Worm (Caenorhabditis elegans) whole organism, L4 larva: ENCODE measurements around the gene try-3.

Experiments
- D1046.2 ChIP-seq: fragments of 200-800 bp; sonication (Bioruptor generic); IDR thresholded peaks from 2 replicates; pipeline ENCODE4 v1.3.6; 2022; ENCODE audit warnings: missing genetic modification characterization, missing compliant biosample characterization
- F10B5.3 ChIP-seq: sonication (generic microtip); optimal IDR thresholded peaks from 2 replicates; lab custom pipeline; 2016; ENCODE audit warnings: mild to moderate bottlenecking, missing genetic modification characterization, missing compliant biosample characterization
- F26F4.8 ChIP-seq: fragments of 200-800 bp; sonication (Bioruptor generic); conservative IDR thresholded peaks from 2 replicates; pipeline ENCODE4 v1.3.6; 2022; ENCODE audit warnings: missing genetic modification characterization, missing compliant biosample characterization
- F49E8.2 ChIP-seq: sonication (generic microtip); optimal IDR thresholded peaks from 2 replicates; lab custom pipeline; 2016; ENCODE audit warnings: missing compliant biosample characterization, mild to moderate bottlenecking, missing genetic modification characterization, borderline replicate concordance
- R02D3.7 ChIP-seq: fragments of 150-350 bp; sonication (generic microtip); optimal IDR thresholded peaks from 3 replicates; lab custom pipeline; 2014; ENCODE audit warnings: missing biosample characterization, missing genetic modification characterization
- Y105C5A.15 ChIP-seq: fragments of 200-800 bp; sonication (Bioruptor generic); IDR thresholded peaks from 2 replicates; pipeline ENCODE4 v1.3.6; 2022; ENCODE audit warnings: missing genetic modification characterization, missing compliant biosample characterization
- aha-1 ChIP-seq: fragments of 150-350 bp; peaks from one replicate; lab custom pipeline; 2014; ENCODE audit warnings: missing biosample characterization, missing genetic modification characterization
- aly-2 ChIP-seq: sonication (generic microtip); optimal IDR thresholded peaks from 2 replicates; lab custom pipeline; 2018; ENCODE audit warnings: missing biosample characterization, missing genetic modification characterization
- ama-1 ChIP-seq: fragments of 150-350 bp; optimal IDR thresholded peaks from 2 replicates; lab custom pipeline; 2014; ENCODE audit warnings: inconsistent platforms, mixed read lengths
- ceh-44 ChIP-seq: fragments of 200-800 bp; sonication (Bioruptor generic); IDR thresholded peaks from 2 replicates; pipeline ENCODE4 v1.3.6; 2022; ENCODE audit warnings: missing genetic modification reagents, missing genetic modification characterization, missing compliant biosample characterization
- ceh-82 ChIP-seq: sonication (generic microtip); optimal IDR thresholded peaks from 2 replicates; lab custom pipeline; 2017; ENCODE audit warnings: missing biosample characterization, missing genetic modification characterization
- ces-1 ChIP-seq: fragments of 150-350 bp; sonication (generic microtip); optimal IDR thresholded peaks from 4 replicates; lab custom pipeline; 2014; ENCODE audit warnings: missing biosample characterization, missing genetic modification reagents, missing genetic modification characterization
- duxl-1 ChIP-seq: sonication (generic microtip); optimal IDR thresholded peaks from 2 replicates; lab custom pipeline; 2016; ENCODE audit warnings: mild to moderate bottlenecking, missing genetic modification characterization, moderate library complexity, missing compliant biosample characterization; ENCODE audit not compliant: poor library complexity
- egl-27 ChIP-seq: sonication (generic microtip); optimal IDR thresholded peaks from 3 replicates; lab custom pipeline; 2017; ENCODE audit warnings: missing biosample characterization, missing genetic modification reagents, missing genetic modification characterization
- egl-43 ChIP-seq: fragments of 200-800 bp; sonication (Bioruptor generic); IDR thresholded peaks from 2 replicates; pipeline ENCODE4 v1.3.6; 2022; ENCODE audit warnings: missing genetic modification reagents, missing genetic modification characterization, missing compliant biosample characterization
- fkh-10 ChIP-seq: fragments of 150-350 bp; optimal IDR thresholded peaks from 2 replicates; lab custom pipeline; 2014; ENCODE audit warnings: missing biosample characterization, missing genetic modification reagents, missing genetic modification characterization
- hif-1 ChIP-seq, 2 experiments: sonication (generic microtip); optimal IDR thresholded peaks; 2 replicates each; lab custom pipeline; 2016 to 2017; ENCODE audit warnings: missing compliant biosample characterization in 2 of 2, missing genetic modification characterization in 2 of 2, missing genetic modification reagents in 2 of 2, missing genotype in 2 of 2, mild to moderate bottlenecking in 1 of 2
- jun-1 ChIP-seq: fragments of 150-350 bp; optimal IDR thresholded peaks from 2 replicates; lab custom pipeline; 2014; ENCODE audit warnings: missing biosample characterization, missing genetic modification reagents, missing genetic modification characterization
- lin-1 ChIP-seq: fragments of 200-800 bp; sonication (Bioruptor generic); IDR thresholded peaks from 2 replicates; pipeline ENCODE4 v1.3.6; 2022; ENCODE audit warnings: missing genetic modification reagents, missing genetic modification characterization, missing compliant biosample characterization
- lin-13 ChIP-seq: fragments of 150-350 bp; optimal IDR thresholded peaks from 2 replicates; lab custom pipeline; 2014; ENCODE audit warnings: missing biosample characterization, missing genetic modification reagents, missing genetic modification characterization
- lin-15B ChIP-seq: fragments of 150-350 bp; sonication (generic microtip); optimal IDR thresholded peaks from 3 replicates; lab custom pipeline; 2014; ENCODE audit warnings: missing biosample characterization, missing genetic modification characterization
- madf-9 ChIP-seq: fragments of 200-800 bp; sonication (Bioruptor generic); conservative IDR thresholded peaks from 2 replicates; pipeline ENCODE4 v1.3.6; 2022; ENCODE audit warnings: missing genetic modification reagents, missing genetic modification characterization, missing compliant biosample characterization
- mep-1 ChIP-seq: fragments of 150-350 bp; sonication (generic microtip); optimal IDR thresholded peaks from 3 replicates; lab custom pipeline; 2014; ENCODE audit warnings: missing biosample characterization, missing genetic modification characterization
- mxl-2 ChIP-seq: fragments of 200-800 bp; sonication (Bioruptor generic); conservative IDR thresholded peaks from 2 replicates; pipeline ENCODE4 v1.3.6; 2022; ENCODE audit warnings: missing genetic modification reagents, missing genetic modification characterization, missing compliant biosample characterization
- mxl-3 ChIP-seq: fragments of 200-800 bp; sonication (Bioruptor generic); optimal IDR thresholded peaks from 2 replicates; lab custom pipeline; 2018; ENCODE audit warnings: mild to moderate bottlenecking, missing genetic modification characterization, missing compliant biosample characterization
- nhr-237 ChIP-seq: sonication (generic microtip); optimal IDR thresholded peaks from 2 replicates; lab custom pipeline; 2017; ENCODE audit warnings: missing biosample characterization, missing genetic modification characterization
- nhr-28 ChIP-seq: fragments of 150-350 bp; optimal IDR thresholded peaks from 2 replicates; lab custom pipeline; 2014; ENCODE audit warnings: missing biosample characterization, missing genetic modification characterization
- nhr-41 ChIP-seq: fragments of 200-800 bp; sonication (Bioruptor generic); IDR thresholded peaks from 2 replicates; pipeline ENCODE4 v1.3.6; 2022; ENCODE audit warnings: missing genetic modification reagents, missing genetic modification characterization, missing compliant biosample characterization
- nhr-42 ChIP-seq: fragments of 200-800 bp; sonication (Bioruptor generic); IDR thresholded peaks from 2 replicates; pipeline ENCODE4 v1.3.6; 2022; ENCODE audit warnings: missing genetic modification characterization, missing compliant biosample characterization
- nhr-6 ChIP-seq: fragments of 150-350 bp; optimal IDR thresholded peaks from 2 replicates; lab custom pipeline; 2014; ENCODE audit warnings: missing biosample characterization, missing genetic modification characterization
- nhr-77 ChIP-seq: fragments of 150-350 bp; optimal IDR thresholded peaks from 2 replicates; lab custom pipeline; 2014; ENCODE audit warnings: missing biosample characterization, missing genetic modification characterization
- skn-1 ChIP-seq: fragments of 150-350 bp; optimal IDR thresholded peaks from 2 replicates; lab custom pipeline; 2014; ENCODE audit warnings: missing biosample characterization, missing genetic modification characterization
- snpc-1.2 ChIP-seq: fragments of 200-800 bp; sonication (Bioruptor generic); IDR thresholded peaks from 2 replicates; pipeline ENCODE4 v1.3.6; 2022; ENCODE audit warnings: missing genetic modification reagents, missing genetic modification characterization, missing compliant biosample characterization
- snpc-4 ChIP-seq: fragments of 150-350 bp; optimal IDR thresholded peaks from 2 replicates; lab custom pipeline; 2014; ENCODE audit warnings: missing biosample characterization, missing genetic modification characterization
- tra-1 ChIP-seq: fragments of 200-800 bp; sonication (Bioruptor generic); IDR thresholded peaks from 2 replicates; pipeline ENCODE4 v1.3.6; 2022; ENCODE audit warnings: missing genetic modification reagents, missing genetic modification characterization, missing compliant biosample characterization
- unc-62 ChIP-seq, 3 experiments: fragments of 150-350 bp in 1 of 3; sonication (generic microtip); optimal IDR thresholded peaks in 2 of 3; peaks in 1 of 3; 1 replicate in 1 of 3; 2 replicates in 2 of 3; lab custom pipeline; 2014 to 2017; ENCODE audit warnings: missing biosample characterization in 3 of 3, missing genetic modification characterization in 3 of 3, missing genetic modification reagents in 3 of 3, missing genotype in 1 of 3
- zfp-3 ChIP-seq: fragments of 200-800 bp; sonication (Bioruptor generic); conservative IDR thresholded peaks from 2 replicates; pipeline ENCODE4 v1.3.6; 2022; ENCODE audit warnings: missing genetic modification reagents, missing genetic modification characterization, missing compliant biosample characterization
- zip-2 ChIP-seq: fragments of 150-350 bp; optimal IDR thresholded peaks from 2 replicates; lab custom pipeline; 2014; ENCODE audit warnings: missing biosample characterization, missing genetic modification characterization
- ztf-7 ChIP-seq: fragments of 150-350 bp; optimal IDR thresholded peaks from 2 replicates; lab custom pipeline; 2014; ENCODE audit warnings: missing biosample characterization, missing genetic modification characterization

try-3 gene

DNA sequence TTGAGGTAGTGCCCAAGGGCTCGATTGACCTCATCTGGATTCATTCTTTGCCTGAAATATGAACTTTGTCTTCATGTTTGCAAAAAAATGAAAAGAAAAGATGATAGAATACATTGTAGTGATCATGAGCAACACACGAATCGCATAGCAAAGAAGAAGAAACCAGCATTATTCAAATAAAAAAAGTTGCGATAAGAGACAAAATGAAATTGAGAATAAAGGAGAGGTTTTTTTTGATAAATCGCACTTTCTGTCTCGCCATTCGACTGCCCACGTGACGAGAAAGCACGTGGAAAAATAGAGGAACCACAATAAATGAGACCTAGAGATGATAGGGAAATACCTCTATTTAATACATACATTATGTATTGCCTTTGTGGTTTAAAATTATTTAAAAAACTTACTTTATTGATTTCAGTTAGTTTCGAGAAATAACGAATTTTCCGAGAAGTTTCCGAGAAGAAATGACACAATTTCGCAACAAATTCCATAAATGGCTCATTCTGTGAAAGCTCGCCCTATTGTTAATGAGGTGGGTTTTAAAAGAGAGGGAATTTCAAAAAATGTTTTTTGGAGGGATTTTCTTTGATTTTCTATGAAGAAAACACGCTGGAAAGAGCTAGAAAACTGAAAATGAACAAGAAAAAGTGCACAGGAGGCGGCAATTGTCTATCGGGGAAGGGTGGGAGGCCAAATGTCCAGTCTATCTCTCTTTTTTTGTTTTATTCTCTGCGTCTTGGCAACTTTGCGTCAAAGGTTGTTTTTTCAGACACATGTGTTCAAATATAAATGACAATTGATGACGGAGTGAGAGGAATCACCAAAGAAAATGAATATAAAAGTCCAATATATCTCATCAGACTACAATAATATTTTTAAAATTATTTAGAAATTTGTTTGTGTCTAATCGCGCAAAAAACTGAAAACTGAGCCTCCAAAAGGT lies 1.3 kb upstream of the try-3 start, which contains the start of gene paqr-1 (continued):
- peak; percentile 56 for TF ChIP-seq aha-1 (tag; lab: Kevin White, UChicago)
- peak; percentile 49 for TF ChIP-seq mxl-3 (GFP tag; lab: Kevin White, UChicago)
- no peak for TF ChIP-seq nhr-28 (tag; lab: Kevin White, UChicago)
- TF ChIP-seq mep-1 (tag; lab: Kevin White, UChicago): peak; percentile 34
- no peak for TF ChIP-seq nhr-41 (GFP tag; lab: Robert Waterston, UW)

DNA sequence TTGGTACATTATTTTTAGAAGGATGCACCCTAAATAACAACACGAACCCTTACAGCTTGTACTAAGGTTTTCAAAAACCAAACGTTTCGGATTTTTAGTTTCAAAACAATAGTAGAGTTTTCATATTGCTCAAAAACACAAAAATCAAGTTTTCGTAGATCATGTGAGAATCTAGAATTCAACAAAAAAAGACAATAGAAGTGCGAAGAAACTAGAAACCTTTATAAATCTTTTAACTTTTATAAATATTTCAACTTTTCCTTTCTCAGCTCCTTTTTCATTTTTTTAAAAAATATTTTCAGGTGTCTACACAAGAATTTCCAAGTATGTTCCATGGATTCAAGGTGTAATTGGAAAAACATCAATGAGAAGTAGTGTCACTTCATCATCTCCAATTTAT lies 3.5 kb downstream of the try-3 start, which contains the start of gene best-9:
best-9 (plus strand) TSS at position 301 of the 400 bp plus-strand sequence.
- TF ChIP-seq zfp-3 (GFP tag; lab: Robert Waterston, UW) (no peak), fkh-10 (GFP tag; lab: Kevin White, UChicago) (no peak), D1046.2 (GFP tag; lab: Robert Waterston, UW) (no peak), hif-1 (tag; optimal IDR thresholded peaks at IDR 0.05; lab: Kevin White, UChicago) (no peak), nhr-28 (tag; lab: Kevin White, UChicago) (no peak), lin-15B (no peak), ztf-7 (tag; lab: Kevin White, UChicago) (no peak), ces-1 (GFP tag; lab: Kevin White, UChicago) (no peak), egl-27 (tag; lab: Kevin White, UChicago) (no peak), nhr-237 (tag; lab: Kevin White, UChicago) (no peak)
- TF ChIP-seq, all 104 proteins: peak for 0

DNA sequence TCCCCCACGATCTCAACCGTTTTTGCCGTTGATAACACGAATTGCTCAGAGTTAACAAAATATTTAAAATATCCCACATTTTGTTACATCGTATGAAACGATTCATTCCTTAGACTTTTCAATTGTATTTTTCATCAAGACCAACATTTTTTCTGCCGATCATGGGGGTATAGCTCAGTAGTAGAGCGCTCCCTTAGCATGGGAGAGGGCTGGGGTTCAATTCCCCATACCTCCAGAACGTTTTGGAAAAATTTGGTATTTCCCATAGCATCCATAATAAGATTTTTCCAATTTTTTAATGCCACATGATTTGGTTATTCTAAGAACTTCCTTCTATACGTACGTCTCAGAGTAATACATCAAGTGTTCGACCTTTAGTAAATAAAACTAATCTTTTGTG lies 5.1 kb downstream of the try-3 start:
- no peak for TF ChIP-seq skn-1
- 0 out of 2 replicates have a peak, but pooled peaks have one; percentile 62 for TF ChIP-seq snpc-1.2
- TF ChIP-seq ces-1 (GFP tag; lab: Kevin White, UChicago): no peak
- no peak for TF ChIP-seq R02D3.7 (tag; lab: Kevin White, UChicago)
- no peak for TF ChIP-seq hif-1 (tag; optimal IDR thresholded peaks at IDR 0.05; lab: Kevin White, UChicago)
- no peak for TF ChIP-seq F49E8.2 (tag; lab: Kevin White, UChicago)
- TF ChIP-seq ceh-82 (tag; lab: Kevin White, UChicago): no peak
- TF ChIP-seq Y105C5A.15 (GFP tag; lab: Robert Waterston, UW): no peak
- no peak for TF ChIP-seq madf-9
- no peak for TF ChIP-seq ama-1 (lab: Kevin White, UChicago)
- TF ChIP-seq F26F4.8 (GFP tag; lab: Robert Waterston, UW): no peak
- no peak for TF ChIP-seq fkh-10 (GFP tag; lab: Kevin White, UChicago)
- no peak for TF ChIP-seq nhr-42 (GFP tag; lab: Robert Waterston, UW)
- no peak for TF ChIP-seq ceh-44 (GFP tag; lab: Robert Waterston, UW)
- TF ChIP-seq tra-1 (GFP tag; lab: Robert Waterston, UW): no peak
- peak in 1 of 2 experiments; percentile 50 for TF ChIP-seq unc-62 (GFP tag; optimal IDR thresholded peaks at IDR 0.05 in 1 of 2; lab: Kevin White, UChicago)
- TF ChIP-seq unc-62 (tag; optimal IDR thresholded peaks at IDR 0.05; lab: Kevin White, UChicago): no peak

DNA sequence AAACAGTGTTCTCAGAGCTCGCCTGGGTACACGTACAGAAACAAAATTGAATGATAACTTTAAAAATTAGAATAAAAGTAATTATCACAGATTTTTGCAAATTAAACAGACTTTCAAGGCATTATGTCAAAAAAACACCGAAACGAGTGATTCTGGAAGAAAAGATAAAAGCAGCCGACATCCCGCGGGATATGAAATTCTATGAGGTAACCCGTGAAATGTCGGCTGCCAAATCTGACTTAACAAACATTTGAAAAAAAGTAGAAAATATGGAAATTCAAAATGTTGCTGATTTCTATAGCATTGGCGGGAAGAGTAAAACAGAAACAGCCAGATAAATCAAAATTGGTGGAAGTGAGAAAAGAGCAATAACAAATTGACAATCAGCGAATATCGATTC lies 8.7 kb downstream of the try-3 start:
- no peak for TF ChIP-seq zfp-3 (GFP tag; lab: Robert Waterston, UW)
- TF ChIP-seq mxl-2 (GFP tag; lab: Robert Waterston, UW): no peak
- no peak for TF ChIP-seq nhr-6 (tag; lab: Kevin White, UChicago)
- TF ChIP-seq snpc-4 (tag; lab: Kevin White, UChicago): no peak
- no peak for TF ChIP-seq egl-43 (GFP tag; lab: Robert Waterston, UW)
- TF ChIP-seq zip-2: no peak
- TF ChIP-seq lin-13 (GFP tag; lab: Kevin White, UChicago): no peak
- no peak for TF ChIP-seq nhr-77
- TF ChIP-seq aly-2: no peak
- no peak for TF ChIP-seq lin-15B
- no peak for TF ChIP-seq F10B5.3
- no peak for TF ChIP-seq nhr-28 (tag; lab: Kevin White, UChicago)
- no peak for TF ChIP-seq madf-9
- no peak for TF ChIP-seq jun-1
- no peak for TF ChIP-seq duxl-1 (tag; lab: Kevin White, UChicago)
- TF ChIP-seq lin-1 (GFP tag; lab: Robert Waterston, UW): no peak
